Worm (Caenorhabditis elegans): ENCODE results near the gene sqt-2.

DNA sequence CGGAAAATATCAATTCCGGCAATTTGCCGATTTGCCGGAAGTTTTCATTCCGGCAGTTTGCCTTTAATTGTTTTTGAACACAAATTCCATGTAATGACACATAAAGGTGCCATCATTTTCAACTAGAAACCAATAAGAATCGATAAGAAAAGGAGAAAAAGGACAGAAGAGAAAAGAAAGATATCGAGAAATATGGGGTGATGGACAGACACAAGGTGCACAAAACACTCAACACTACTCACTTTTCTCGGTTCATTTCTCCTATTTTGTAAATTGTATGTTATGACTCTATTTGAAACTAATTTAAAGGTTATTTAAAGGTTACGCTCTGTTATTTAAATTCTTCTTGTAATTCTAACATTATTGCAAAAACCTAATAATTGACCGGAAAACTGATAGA is 27.7 kb downstream of the sqt-2 start:
- TF ChIP-seq nhr-237 (tag; optimal IDR thresholded peaks at IDR 0.05) (no peak), mls-2 (tag; optimal IDR thresholded peaks at IDR 0.05) (no peak), nhr-28 (tag; optimal IDR thresholded peaks at IDR 0.05) (no peak), unc-39 (tag; optimal IDR thresholded peaks at IDR 0.05) (no peak), nhr-12 (tag; optimal IDR thresholded peaks at IDR 0.05) (no peak)

Measured in whole organism, mixed stage, embryonic.